Worm (Caenorhabditis elegans) whole organism, young adult: Measurements from ENCODE around the gene str-61.

ENCODE experiments used
- B0019.2 ChIP-seq: fragments of 200-800 bp; sonication (Bioruptor generic); conservative IDR thresholded peaks from 2 replicates; pipeline ENCODE4 v1.3.6; 2022; ENCODE audit warnings: missing genetic modification reagents, missing genetic modification characterization, missing compliant biosample characterization
- F49E8.2 ChIP-seq: sonication (generic microtip); optimal IDR thresholded peaks from 3 replicates; lab custom pipeline; 2017; ENCODE audit warnings: missing genetic modification characterization, mild to moderate bottlenecking, missing compliant biosample characterization, antibody characterized with exemption, moderate library complexity; ENCODE audit not compliant: insufficient read depth
- Y79H2A.3 ChIP-seq: fragments of 200-800 bp; sonication (Bioruptor generic); conservative IDR thresholded peaks from 2 replicates; pipeline ENCODE4 v1.3.6; 2022; ENCODE audit warnings: missing genetic modification reagents, missing genetic modification characterization, missing compliant biosample characterization
- Y95B8A.8 ChIP-seq: fragments of 200-800 bp; sonication (Bioruptor generic); IDR thresholded peaks from 2 replicates; pipeline ENCODE4 v1.3.6; 2022; ENCODE audit warnings: missing genetic modification reagents, missing genetic modification characterization, missing compliant biosample characterization
- die-1 ChIP-seq: sonication (generic microtip); optimal IDR thresholded peaks from 2 replicates; lab custom pipeline; 2016; ENCODE audit warnings: missing genotype, mild to moderate bottlenecking, missing genetic modification characterization, missing compliant biosample characterization
- ets-4 ChIP-seq: fragments of 200-800 bp; sonication (Bioruptor generic); optimal IDR thresholded peaks from 2 replicates; lab custom pipeline; 2018; ENCODE audit warnings: mild to moderate bottlenecking, missing genetic modification characterization, missing compliant biosample characterization
- lin-35 ChIP-seq, 3 experiments: fragments of 150-350 bp in 2 of 3; sonication (generic microtip) in 1 of 3; optimal IDR thresholded peaks; 2 replicates each; lab custom pipeline; 2014 to 2018; ENCODE audit warnings: missing biosample characterization in 3 of 3, missing genetic modification characterization in 3 of 3, missing genetic modification reagents in 3 of 3
- mcd-1 ChIP-seq: fragments of 200-800 bp; sonication (Bioruptor generic); IDR thresholded peaks from 2 replicates; pipeline ENCODE4 v1.3.6; 2022; ENCODE audit warnings: missing genetic modification reagents, missing genetic modification characterization, missing compliant biosample characterization
- mel-28 ChIP-seq: sonication (generic microtip); optimal IDR thresholded peaks from 2 replicates; lab custom pipeline; 2016; ENCODE audit warnings: borderline replicate concordance, mild to moderate bottlenecking, missing genetic modification characterization, missing compliant biosample characterization
- sdz-38 ChIP-seq: sonication (generic microtip); optimal IDR thresholded peaks from 2 replicates; lab custom pipeline; 2016; ENCODE audit warnings: missing genotype, missing genetic modification characterization, missing compliant biosample characterization
- snpc-4 ChIP-seq, 5 experiments: fragments of 150-350 bp in 1 of 5; sonication (generic microtip) in 4 of 5; optimal IDR thresholded peaks; 2 replicates each; lab custom pipeline; 2014 to 2018; ENCODE audit warnings: missing genetic modification characterization in 5 of 5, missing biosample characterization in 3 of 5, antibody characterized with exemption in 2 of 5, mild to moderate bottlenecking in 2 of 5, missing compliant biosample characterization in 2 of 5, missing genotype in 2 of 5, moderate library complexity in 2 of 5, missing genetic modification reagents in 1 of 5
- ztf-22 ChIP-seq: fragments of 200-800 bp; sonication (Bioruptor generic); optimal IDR thresholded peaks from 2 replicates; lab custom pipeline; 2018; ENCODE audit warnings: mild to moderate bottlenecking, missing genetic modification characterization, moderate library complexity, missing compliant biosample characterization
- ztf-25 ChIP-seq: fragments of 200-800 bp; sonication (Bioruptor generic); IDR thresholded peaks from 2 replicates; pipeline ENCODE4 v1.3.6; 2022; ENCODE audit warnings: missing genetic modification reagents, missing genetic modification characterization, missing compliant biosample characterization
- ztf-6 ChIP-seq: fragments of 200-800 bp; sonication (Bioruptor generic); IDR thresholded peaks from 2 replicates; pipeline ENCODE4 v1.3.6; 2022; ENCODE audit warnings: missing genetic modification reagents, missing genetic modification characterization, missing compliant biosample characterization

DNA sequence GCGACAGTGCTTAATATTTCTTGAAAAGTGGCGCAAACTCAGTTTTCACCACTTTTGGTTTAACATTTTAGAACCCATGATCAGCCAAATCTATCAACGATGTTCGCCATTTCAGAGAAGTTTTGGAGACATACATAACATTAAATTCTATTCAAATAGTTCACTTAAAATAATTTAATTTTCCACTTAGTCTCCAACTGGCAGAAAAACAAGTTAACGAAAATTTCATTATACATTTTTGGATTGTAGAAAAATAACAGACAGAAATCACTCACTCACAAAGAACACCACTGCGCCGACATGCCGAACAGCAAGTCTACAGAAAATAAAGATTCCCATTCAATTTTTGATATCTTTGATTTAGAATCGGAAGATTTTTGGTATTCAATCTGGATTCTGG lies 8.9 kb upstream of the str-61 start, which contains the start of gene srw-44:
- TF ChIP-seq ztf-6 (GFP tag; lab: Robert Waterston, UW) (no peak), snpc-4 (GFP tag; optimal IDR thresholded peaks at IDR 0.05; lab: Kevin White, UChicago) (no peak), snpc-4 (tag; optimal IDR thresholded peaks at IDR 0.05; lab: Kevin White, UChicago) (no peak), die-1 (no peak), B0019.2 (GFP tag; lab: Robert Waterston, UW) (no peak), ets-4 (GFP tag; lab: Kevin White, UChicago) (no peak), mel-28 (tag; lab: Kevin White, UChicago) (no peak), ztf-22 (GFP tag; lab: Kevin White, UChicago) (no peak), Y79H2A.3 (GFP tag; lab: Robert Waterston, UW) (no peak), F49E8.2 (tag; lab: Kevin White, UChicago) (no peak), lin-35 (GFP tag; optimal IDR thresholded peaks at IDR 0.05; lab: Kevin White, UChicago) (no peak), mcd-1 (GFP tag; lab: Robert Waterston, UW) (no peak), sdz-38 (tag; lab: Kevin White, UChicago) (no peak), Y95B8A.8 (no peak), ztf-25 (GFP tag; lab: Robert Waterston, UW) (no peak)
